Fruit fly (Drosophila melanogaster) S2 (cell line): ENCODE data around the gene Ssl2.

ENCODE experiments used
- CG8478 ChIP-seq: fragments of >200 bp; optimal IDR thresholded peaks from 2 replicates; lab custom pipeline; 2018
- CTCF ChIP-seq, 2 experiments: fragments of >200 bp; optimal IDR thresholded peaks; 2 replicates each; lab custom pipeline; 2018

- TF ChIP-seq CG8478 (lab: Kevin White, UChicago) (no peak), CTCF (optimal IDR thresholded peaks at IDR 0.05; lab: Kevin White, UChicago) (no peak)
Observed at dm6 chr3R:29077572-29077971, 45.1 kb upstream of the Ssl2 start.
